Worm (Caenorhabditis elegans): ENCODE data around the gene clec-76.

clec-76 gene

DNA sequence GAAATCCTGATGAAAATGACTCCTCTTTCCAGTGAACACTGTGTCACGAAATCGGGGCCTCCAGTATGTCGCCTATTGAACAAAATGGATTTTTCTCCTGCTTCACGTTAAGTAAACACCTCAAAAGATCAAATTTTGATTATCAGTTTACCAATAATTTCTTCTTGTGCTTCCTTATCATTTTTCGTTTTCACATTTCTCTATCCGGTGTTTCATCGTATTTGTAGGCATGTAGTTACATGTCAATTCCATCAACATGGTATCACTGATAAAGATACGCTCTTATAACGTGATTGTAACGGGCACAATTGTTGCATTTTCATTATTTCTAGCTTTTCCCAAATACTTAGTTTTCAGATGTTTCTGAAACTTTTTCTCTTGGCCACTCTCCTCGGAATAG, 20.6 kb upstream of the clec-76 start, which contains the start of gene clec-72:
TSS of gene clec-72 (plus strand) at position 358 of the 400 bp plus-strand sequence.
- no peak for TF ChIP-seq blmp-1 (tag; optimal IDR thresholded peaks at IDR 0.05; ENCODE audit: insufficient read depth)
- TF ChIP-seq ceh-16 (tag; optimal IDR thresholded peaks at IDR 0.05), result no peak
- no peak for TF ChIP-seq ztf-1 (GFP tag; conservative IDR thresholded peaks at IDR 0.05)
- TF ChIP-seq unc-62 (GFP tag; optimal IDR thresholded peaks at IDR 0.05), result no peak
- no peak for TF ChIP-seq zag-1 (tag; optimal IDR thresholded peaks at IDR 0.05)
- no peak for TF ChIP-seq ztf-4 (tag; optimal IDR thresholded peaks at IDR 0.05)
- no peak for TF ChIP-seq nhr-129 (tag; optimal IDR thresholded peaks at IDR 0.05)
- TF ChIP-seq F13H6.1 (tag; optimal IDR thresholded peaks at IDR 0.05), result no peak
- no peak for TF ChIP-seq sma-3 (GFP tag; optimal IDR thresholded peaks at IDR 0.05)
- no peak for TF ChIP-seq ZK546.5 (tag; optimal IDR thresholded peaks at IDR 0.05)
- peak; percentile 98 for TF ChIP-seq fos-1 (tag; optimal IDR thresholded peaks at IDR 0.05)
- no peak for TF ChIP-seq snpc-4 (tag; optimal IDR thresholded peaks at IDR 0.05)
- TF ChIP-seq lsy-2 (tag; optimal IDR thresholded peaks at IDR 0.05), result no peak
- no peak for TF ChIP-seq R02D3.7 (tag; optimal IDR thresholded peaks at IDR 0.05)
- peak; percentile 11 for TF ChIP-seq skn-1 (tag; optimal IDR thresholded peaks at IDR 0.05)
- TF ChIP-seq mab-5 (tag; optimal IDR thresholded peaks at IDR 0.05), result no peak
- TF ChIP-seq elt-1 (tag; optimal IDR thresholded peaks at IDR 0.05), result no peak
- no peak for TF ChIP-seq nhr-23 (tag; optimal IDR thresholded peaks at IDR 0.05)
- peak; percentile 5 for TF ChIP-seq gmeb-1 (tag; optimal IDR thresholded peaks at IDR 0.05)
- peak; percentile 50 for TF ChIP-seq sma-9 (GFP tag; optimal IDR thresholded peaks at IDR 0.05)
- TF ChIP-seq sma-9 (tag; optimal IDR thresholded peaks at IDR 0.05), result no peak
- peak; percentile 18 for TF ChIP-seq crh-2 (tag; optimal IDR thresholded peaks at IDR 0.05)
- no peak for TF ChIP-seq nhr-6 (tag; optimal IDR thresholded peaks at IDR 0.05)
- TF ChIP-seq alr-1 (tag; optimal IDR thresholded peaks at IDR 0.05), result no peak
- no peak for TF ChIP-seq unc-39 (tag; optimal IDR thresholded peaks at IDR 0.05)
- no peak for TF ChIP-seq nhr-12 (tag; optimal IDR thresholded peaks at IDR 0.05)
- TF ChIP-seq ztf-11 (tag; optimal IDR thresholded peaks at IDR 0.05), result no peak
- TF ChIP-seq nhr-237 (tag; optimal IDR thresholded peaks at IDR 0.05), result no peak
- TF ChIP-seq sem-4 (tag; optimal IDR thresholded peaks at IDR 0.05), result no peak
- TF ChIP-seq egl-27 (tag; optimal IDR thresholded peaks at IDR 0.05), result no peak
- no peak for TF ChIP-seq lin-13 (GFP tag; optimal IDR thresholded peaks at IDR 0.05)

DNA sequence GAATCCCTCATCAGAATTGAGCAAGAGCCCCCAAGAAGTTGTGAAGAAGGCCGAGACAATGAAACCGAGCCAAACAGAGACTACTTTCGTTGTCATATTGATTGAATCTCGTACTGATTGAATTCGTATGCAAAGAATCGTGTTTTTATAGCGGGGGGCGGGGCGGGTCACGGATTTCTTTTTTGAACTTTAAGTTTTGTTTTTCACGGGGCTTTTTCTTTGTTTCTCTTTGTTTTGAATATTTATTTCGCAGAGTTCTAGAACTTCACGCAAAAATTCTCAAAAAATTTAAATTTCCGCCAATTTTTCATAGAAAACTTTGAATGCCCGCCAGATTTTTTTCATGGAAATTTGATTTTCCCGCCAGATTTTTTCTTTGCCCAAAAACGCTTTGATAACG, 9.0 kb upstream of the clec-76 start, which contains the start of gene clec-73:
TSS of gene clec-73 (minus strand) at position 101 of the 400 bp plus-strand sequence.
- TF ChIP-seq lsy-2 (tag; optimal IDR thresholded peaks at IDR 0.05) (no peak), peb-1 (tag; optimal IDR thresholded peaks at IDR 0.05) (no peak), nhr-23 (tag; optimal IDR thresholded peaks at IDR 0.05) (no peak), sem-4 (tag; optimal IDR thresholded peaks at IDR 0.05) (no peak), ceh-82 (tag; optimal IDR thresholded peaks at IDR 0.05) (no peak), skn-1 (tag; optimal IDR thresholded peaks at IDR 0.05) (no peak), nhr-10 (tag; optimal IDR thresholded peaks at IDR 0.05) (no peak), F13H6.1 (tag; optimal IDR thresholded peaks at IDR 0.05) (no peak)

DNA sequence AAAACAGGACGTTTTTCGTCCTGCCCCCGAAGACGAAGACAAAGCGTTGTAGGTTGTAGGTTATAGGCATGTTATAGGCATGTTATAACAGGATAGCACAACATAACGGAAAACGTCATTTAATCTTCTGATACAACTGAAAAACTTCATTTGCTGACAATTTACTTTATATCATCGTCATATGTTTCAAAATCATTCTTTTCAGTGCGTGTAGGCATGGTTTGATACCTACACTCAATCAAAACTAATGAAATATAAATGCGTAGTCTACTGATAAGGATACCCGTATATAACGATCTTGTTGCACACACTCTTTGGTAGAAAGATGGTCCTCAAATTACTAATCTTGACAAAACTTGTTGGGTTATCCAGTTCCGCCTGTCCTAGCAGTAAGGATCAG, 8.3 kb upstream of the clec-76 start, which contains the start of gene clec-74:
TSS of gene clec-74 (plus strand) at position 301 of the 400 bp plus-strand sequence.
- no peak for TF ChIP-seq ceh-82 (tag; optimal IDR thresholded peaks at IDR 0.05)
- no peak for TF ChIP-seq sma-3 (GFP tag; optimal IDR thresholded peaks at IDR 0.05)
- no peak for TF ChIP-seq gmeb-1 (tag; optimal IDR thresholded peaks at IDR 0.05)
- TF ChIP-seq snpc-4 (tag; optimal IDR thresholded peaks at IDR 0.05), result no peak
- no peak for TF ChIP-seq nhr-237 (tag; optimal IDR thresholded peaks at IDR 0.05)
- no peak for TF ChIP-seq crh-2 (tag; optimal IDR thresholded peaks at IDR 0.05)
- no peak for TF ChIP-seq aly-2 (tag; optimal IDR thresholded peaks at IDR 0.05)
- no peak for TF ChIP-seq mdl-1 (tag; optimal IDR thresholded peaks at IDR 0.05)

DNA sequence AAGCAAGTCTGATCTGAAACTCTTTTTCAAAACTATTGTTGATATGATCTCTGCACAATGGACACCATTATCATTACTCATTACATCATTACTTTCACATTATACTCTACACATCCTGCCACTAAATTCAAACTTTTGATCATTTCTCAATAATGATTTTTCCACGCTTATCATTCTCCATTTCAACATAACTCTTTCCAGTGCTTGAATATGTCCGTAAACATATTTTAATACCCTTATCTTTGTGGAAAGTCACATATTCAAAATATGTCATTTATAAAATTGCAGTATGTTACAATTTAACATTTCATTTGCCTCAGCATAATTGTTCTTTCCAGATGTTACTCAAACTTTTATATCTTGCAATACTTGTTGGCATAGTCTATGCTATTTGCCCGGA, 4.7 kb upstream of the clec-76 start, which contains the start of gene clec-75:
TSS of gene clec-75 (plus strand) at position 339 of the 400 bp plus-strand sequence.
- TF ChIP-seq mbf-1 (tag; optimal IDR thresholded peaks at IDR 0.05) (no peak), elt-3 (tag; optimal IDR thresholded peaks at IDR 0.05) (no peak), peb-1 (tag; optimal IDR thresholded peaks at IDR 0.05) (no peak), blmp-1 (tag; optimal IDR thresholded peaks at IDR 0.05; ENCODE audit: insufficient read depth) (no peak), R02D3.7 (tag; optimal IDR thresholded peaks at IDR 0.05) (no peak), nhr-6 (tag; optimal IDR thresholded peaks at IDR 0.05) (no peak), egl-27 (tag; optimal IDR thresholded peaks at IDR 0.05) (no peak)
